Fruit fly (Drosophila melanogaster): ENCODE results near the gene CG42553.

DNA sequence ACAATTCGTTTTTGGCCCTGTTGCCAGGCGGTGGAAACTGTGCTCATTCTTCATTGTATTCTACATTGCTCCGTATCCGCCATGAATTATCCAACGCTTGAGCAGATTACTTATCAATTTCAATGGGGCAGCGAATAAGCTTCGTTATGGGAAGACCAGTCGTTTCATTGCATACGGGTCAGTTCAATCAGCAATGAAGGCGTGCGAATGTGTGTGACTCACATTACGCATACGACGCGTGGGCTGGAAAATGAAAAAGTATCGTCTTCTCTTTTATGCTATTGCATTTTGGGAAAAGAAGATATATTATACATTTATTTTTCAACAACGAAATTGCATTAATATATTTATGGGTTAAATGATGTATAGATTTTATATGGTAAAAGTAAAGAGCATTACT lies 51.1 kb downstream of the CG42553 start:
- no peak for TF ChIP-seq N (GFP tag; optimal IDR thresholded peaks at IDR 0.05)
- TF ChIP-seq pan (optimal IDR thresholded peaks at IDR 0.05) = no peak
- no peak for TF ChIP-seq psq (GFP tag; optimal IDR thresholded peaks at IDR 0.05)
- TF ChIP-seq OdsH (GFP tag; optimal IDR thresholded peaks at IDR 0.05) = no peak
- no peak for TF ChIP-seq jim (GFP tag; optimal IDR thresholded peaks at IDR 0.05)
- no peak for TF ChIP-seq CG9705 (GFP tag; optimal IDR thresholded peaks at IDR 0.05)
- TF ChIP-seq Hr78 (GFP tag; optimal IDR thresholded peaks at IDR 0.05) = no peak
- TF ChIP-seq Abd-B (GFP tag; optimal IDR thresholded peaks at IDR 0.05) = no peak

Measured in whole organism, wandering third instar larva.